Worm (Caenorhabditis elegans) whole organism, L2 larva: ENCODE measurements around the gene F33G12.6.
A peak's percentile ranks its signal among the peaks of the same experiment; 100 is the strongest.

Source experiments
- C34F6.9 ChIP-seq: fragments of 150-350 bp; optimal IDR thresholded peaks from 2 replicates; lab custom pipeline; 2014; ENCODE audit warnings: missing biosample characterization, missing genetic modification characterization
- F13H6.1 ChIP-seq: sonication (generic microtip); optimal IDR thresholded peaks from 2 replicates; lab custom pipeline; 2016; ENCODE audit warnings: missing genetic modification characterization, missing compliant biosample characterization
- R02D3.7 ChIP-seq: fragments of 150-350 bp; optimal IDR thresholded peaks from 2 replicates; lab custom pipeline; 2014; ENCODE audit warnings: missing biosample characterization, missing genetic modification characterization
- ZK546.5 ChIP-seq: sonication (generic microtip); optimal IDR thresholded peaks from 2 replicates; lab custom pipeline; 2017; ENCODE audit warnings: missing biosample characterization, missing genetic modification characterization
- alr-1 ChIP-seq: fragments of 150-350 bp; optimal IDR thresholded peaks from 2 replicates; lab custom pipeline; 2014; ENCODE audit warnings: missing biosample characterization, missing genetic modification characterization
- aly-2 ChIP-seq: fragments of 150-350 bp; optimal IDR thresholded peaks from 2 replicates; lab custom pipeline; 2014; ENCODE audit warnings: missing biosample characterization, missing genetic modification characterization
- ama-1 ChIP-seq: fragments of 150-350 bp; optimal IDR thresholded peaks from 2 replicates; lab custom pipeline; 2018; ENCODE audit warnings: inconsistent platforms
- blmp-1 ChIP-seq: sonication (generic microtip); optimal IDR thresholded peaks from 2 replicates; lab custom pipeline; 2017; ENCODE audit warnings: missing genetic modification characterization, mild to moderate bottlenecking, missing compliant biosample characterization, antibody characterized with exemption, moderate library complexity; ENCODE audit not compliant: insufficient read depth
- ceh-16 ChIP-seq: fragments of 150-350 bp; optimal IDR thresholded peaks from 2 replicates; lab custom pipeline; 2014; ENCODE audit warnings: missing biosample characterization, missing genetic modification characterization
- ceh-82 ChIP-seq: fragments of 150-350 bp; optimal IDR thresholded peaks from 2 replicates; lab custom pipeline; 2014; ENCODE audit warnings: missing biosample characterization, missing genetic modification characterization
- crh-2 ChIP-seq: sonication (generic microtip); optimal IDR thresholded peaks from 2 replicates; lab custom pipeline; 2017; ENCODE audit warnings: missing biosample characterization, missing genetic modification characterization
- dmd-4 ChIP-seq: sonication (generic microtip); optimal IDR thresholded peaks from 2 replicates; lab custom pipeline; 2017; ENCODE audit warnings: missing biosample characterization, missing genetic modification characterization
- egl-27 ChIP-seq: sonication (generic microtip); optimal IDR thresholded peaks from 3 replicates; lab custom pipeline; 2017; ENCODE audit warnings: missing biosample characterization, missing genetic modification reagents, missing genetic modification characterization
- fos-1 ChIP-seq: fragments of 150-350 bp; optimal IDR thresholded peaks from 2 replicates; lab custom pipeline; 2014; ENCODE audit warnings: missing biosample characterization, missing genetic modification characterization
- gmeb-1 ChIP-seq: fragments of 150-350 bp; optimal IDR thresholded peaks from 2 replicates; lab custom pipeline; 2014; ENCODE audit warnings: missing biosample characterization, missing genetic modification characterization
- lin-11 ChIP-seq: fragments of 150-350 bp; sonication (generic microtip); optimal IDR thresholded peaks from 2 replicates; lab custom pipeline; 2014; ENCODE audit warnings: missing biosample characterization, missing genetic modification characterization, inconsistent platforms, mixed read lengths
- lin-13 ChIP-seq: fragments of 150-350 bp; optimal IDR thresholded peaks from 2 replicates; lab custom pipeline; 2014; ENCODE audit warnings: missing biosample characterization, missing genetic modification reagents, missing genetic modification characterization
- lin-39 ChIP-seq: fragments of 150-350 bp; optimal IDR thresholded peaks from 2 replicates; lab custom pipeline; 2014; ENCODE audit warnings: missing biosample characterization, missing genetic modification reagents, missing genetic modification characterization
- lsy-2 ChIP-seq, 2 experiments: fragments of 150-350 bp in 1 of 2; sonication (generic microtip) in 1 of 2; optimal IDR thresholded peaks; 2 replicates each; lab custom pipeline; 2014 to 2017; ENCODE audit warnings: missing biosample characterization in 2 of 2, missing genetic modification characterization in 2 of 2
- mab-5 ChIP-seq: fragments of 150-350 bp; optimal IDR thresholded peaks from 2 replicates; lab custom pipeline; 2014; ENCODE audit warnings: missing biosample characterization, missing genetic modification characterization
- mdl-1 ChIP-seq, 2 experiments: fragments of 150-350 bp in 1 of 2; sonication (generic microtip) in 1 of 2; optimal IDR thresholded peaks; 2 replicates each; lab custom pipeline; 2017; ENCODE audit warnings: missing biosample characterization in 2 of 2, missing genetic modification characterization in 2 of 2
- nhr-11 ChIP-seq: fragments of 150-350 bp; optimal IDR thresholded peaks from 2 replicates; lab custom pipeline; 2014; ENCODE audit warnings: missing biosample characterization, missing genetic modification characterization
- nhr-12 ChIP-seq: fragments of 150-350 bp; optimal IDR thresholded peaks from 2 replicates; lab custom pipeline; 2014; ENCODE audit warnings: missing biosample characterization, missing genetic modification characterization
- nhr-129 ChIP-seq: fragments of 150-350 bp; optimal IDR thresholded peaks from 2 replicates; lab custom pipeline; 2014; ENCODE audit warnings: missing biosample characterization, missing genetic modification characterization
- nhr-21 ChIP-seq: fragments of 150-350 bp; optimal IDR thresholded peaks from 2 replicates; lab custom pipeline; 2014; ENCODE audit warnings: missing biosample characterization, missing genetic modification characterization
- nhr-23 ChIP-seq: fragments of 150-350 bp; optimal IDR thresholded peaks from 2 replicates; lab custom pipeline; 2014; ENCODE audit warnings: missing biosample characterization, missing genetic modification reagents, missing genetic modification characterization
- nhr-25 ChIP-seq: fragments of 150-350 bp; sonication (generic microtip); optimal IDR thresholded peaks from 3 replicates; lab custom pipeline; 2014; ENCODE audit warnings: missing biosample characterization, missing genetic modification characterization
- peb-1 ChIP-seq: fragments of 150-350 bp; optimal IDR thresholded peaks from 2 replicates; lab custom pipeline; 2014; ENCODE audit warnings: missing biosample characterization, missing genetic modification characterization
- sem-4 ChIP-seq: fragments of 150-350 bp; optimal IDR thresholded peaks from 2 replicates; lab custom pipeline; 2014; ENCODE audit warnings: missing biosample characterization, missing genetic modification reagents, missing genetic modification characterization
- skn-1 ChIP-seq: sonication (generic microtip); optimal IDR thresholded peaks from 2 replicates; lab custom pipeline; 2017; ENCODE audit warnings: missing biosample characterization, missing genetic modification characterization
- sma-3 ChIP-seq: sonication (generic microtip); optimal IDR thresholded peaks from 2 replicates; lab custom pipeline; 2016; ENCODE audit warnings: missing genetic modification reagents, missing genetic modification characterization, missing compliant biosample characterization
- sma-9 ChIP-seq, 2 experiments: fragments of 150-350 bp in 1 of 2; sonication (generic microtip) in 1 of 2; optimal IDR thresholded peaks; 2 replicates each; lab custom pipeline; 2014 to 2016; ENCODE audit warnings: missing genetic modification characterization in 2 of 2, mild to moderate bottlenecking in 1 of 2, missing biosample characterization in 1 of 2, missing compliant biosample characterization in 1 of 2, missing genetic modification reagents in 1 of 2, moderate library complexity in 1 of 2
- snpc-4 ChIP-seq: fragments of 150-350 bp; optimal IDR thresholded peaks from 2 replicates; lab custom pipeline; 2014; ENCODE audit warnings: missing biosample characterization, missing genetic modification characterization
- unc-39 ChIP-seq: fragments of 150-350 bp; optimal IDR thresholded peaks from 2 replicates; lab custom pipeline; 2014; ENCODE audit warnings: missing biosample characterization, missing genetic modification characterization
- unc-55 ChIP-seq: fragments of 150-350 bp; sonication (generic microtip); optimal IDR thresholded peaks from 3 replicates; lab custom pipeline; 2014; ENCODE audit warnings: missing biosample characterization, missing genetic modification reagents, missing genetic modification characterization
- unc-62 ChIP-seq: fragments of 150-350 bp; optimal IDR thresholded peaks from 2 replicates; lab custom pipeline; 2014; ENCODE audit warnings: missing biosample characterization, missing genetic modification reagents, missing genetic modification characterization
- zag-1 ChIP-seq: fragments of 150-350 bp; optimal IDR thresholded peaks from 2 replicates; lab custom pipeline; 2014; ENCODE audit warnings: missing biosample characterization, missing genetic modification characterization
- ztf-4 ChIP-seq: fragments of 150-350 bp; optimal IDR thresholded peaks from 2 replicates; lab custom pipeline; 2014; ENCODE audit warnings: missing biosample characterization, missing genetic modification characterization

The F33G12.6 gene

ce11 chrII:5021518-5021917, 28.2 kb upstream of the F33G12.6 start:
- TF ChIP-seq fos-1 (tag; lab: Kevin White, UChicago) (no peak), nhr-25 (tag; lab: Kevin White, UChicago) (peak; percentile 60), blmp-1 (tag; lab: Kevin White, UChicago) (peak; percentile 39)

ce11 chrII:5022381-5022855, 27.3 kb upstream of the F33G12.6 start, which contains the start of the genes nsy-1 and F59A6.13:
nsy-1 (plus strand) TSS chrII:5022757.
F59A6.13 (plus strand) TSS chrII:5022805.
- TF ChIP-seq fos-1 (tag; lab: Kevin White, UChicago) (peak; percentile 61), nhr-23 (tag; lab: Kevin White, UChicago) (no peak), sma-9 (GFP tag; optimal IDR thresholded peaks at IDR 0.05; lab: Kevin White, UChicago) (peak; percentile 35), sma-9 (tag; optimal IDR thresholded peaks at IDR 0.05; lab: Kevin White, UChicago) (no peak), lin-13 (no peak), egl-27 (tag; lab: Kevin White, UChicago) (no peak), lin-11 (tag; lab: Kevin White, UChicago) (no peak), crh-2 (tag; lab: Kevin White, UChicago) (no peak), ztf-4 (tag; lab: Kevin White, UChicago) (no peak), sma-3 (GFP tag; lab: Kevin White, UChicago) (no peak), skn-1 (no peak), ama-1 (lab: Kevin White, UChicago) (no peak), nhr-11 (no peak)

- TF ChIP-seq aly-2 (tag; lab: Kevin White, UChicago): no peak
- no peak for TF ChIP-seq F13H6.1 (tag; lab: Kevin White, UChicago)
- TF ChIP-seq sem-4 (tag; lab: Kevin White, UChicago): no peak
- no peak for TF ChIP-seq blmp-1 (tag; lab: Kevin White, UChicago)
- no peak for TF ChIP-seq mab-5 (tag; lab: Kevin White, UChicago)
- no peak for TF ChIP-seq alr-1 (tag; lab: Kevin White, UChicago)
- no peak for TF ChIP-seq sma-3 (GFP tag; lab: Kevin White, UChicago)
- TF ChIP-seq sma-9 (GFP tag; optimal IDR thresholded peaks at IDR 0.05; lab: Kevin White, UChicago): no peak
- TF ChIP-seq sma-9 (tag; optimal IDR thresholded peaks at IDR 0.05; lab: Kevin White, UChicago): no peak
- no peak for TF ChIP-seq C34F6.9 (tag; lab: Kevin White, UChicago)
- TF ChIP-seq nhr-12: no peak
- no peak for TF ChIP-seq unc-62
- TF ChIP-seq ZK546.5 (tag; lab: Kevin White, UChicago): no peak
- no peak for TF ChIP-seq ama-1 (lab: Kevin White, UChicago)
- TF ChIP-seq peb-1: no peak
These were observed 21.8 kb upstream of the F33G12.6 start for ce11 chrII:5027952-5028351.

ce11 chrII:5031612-5032011, 18.1 kb upstream of the F33G12.6 start, which contains the start of gene wdr-83:
wdr-83 (minus strand) TSS chrII:5031712.
- TF ChIP-seq unc-62: no peak
- TF ChIP-seq lin-39 (tag; lab: Kevin White, UChicago): no peak
- TF ChIP-seq sma-9 (GFP tag; optimal IDR thresholded peaks at IDR 0.05; lab: Kevin White, UChicago): no peak
- no peak for TF ChIP-seq sma-9 (tag; optimal IDR thresholded peaks at IDR 0.05; lab: Kevin White, UChicago)
- TF ChIP-seq ceh-82 (tag; lab: Kevin White, UChicago): no peak
- no peak for TF ChIP-seq snpc-4 (tag; lab: Kevin White, UChicago)
- no peak for TF ChIP-seq skn-1
- TF ChIP-seq zag-1 (tag; lab: Kevin White, UChicago): no peak

ce11 chrII:5032669-5033068, 17.0 kb upstream of the F33G12.6 start:
- TF ChIP-seq sma-9 (GFP tag; optimal IDR thresholded peaks at IDR 0.05; lab: Kevin White, UChicago): peak; percentile 26
- no peak for TF ChIP-seq sma-9 (tag; optimal IDR thresholded peaks at IDR 0.05; lab: Kevin White, UChicago)
- TF ChIP-seq mab-5 (tag; lab: Kevin White, UChicago): no peak
- peak; percentile 32 for TF ChIP-seq egl-27 (tag; lab: Kevin White, UChicago)
- peak; percentile 32 to 59 for TF ChIP-seq lsy-2 (tag; optimal IDR thresholded peaks at IDR 0.05; lab: Kevin White, UChicago)
- no peak for TF ChIP-seq ZK546.5 (tag; lab: Kevin White, UChicago)
- TF ChIP-seq snpc-4 (tag; lab: Kevin White, UChicago): peak; percentile 7
- TF ChIP-seq nhr-21: peak; percentile 36
- TF ChIP-seq F13H6.1 (tag; lab: Kevin White, UChicago): peak; percentile 70
- TF ChIP-seq sma-3 (GFP tag; lab: Kevin White, UChicago): peak; percentile 50
- TF ChIP-seq fos-1 (tag; lab: Kevin White, UChicago): peak; percentile 59
- TF ChIP-seq unc-39 (tag; lab: Kevin White, UChicago): no peak
- TF ChIP-seq nhr-25 (tag; lab: Kevin White, UChicago): peak; percentile 1
- peak in 1 of 2 experiments; percentile 10 for TF ChIP-seq mdl-1 (tag; optimal IDR thresholded peaks at IDR 0.05; lab: Kevin White, UChicago)
- TF ChIP-seq lin-11 (tag; lab: Kevin White, UChicago): peak; percentile 11
- peak; percentile 34 for TF ChIP-seq C34F6.9 (tag; lab: Kevin White, UChicago)
- peak; percentile 55 for TF ChIP-seq unc-55
- TF ChIP-seq sem-4 (tag; lab: Kevin White, UChicago): no peak
- no peak for TF ChIP-seq dmd-4
- peak; percentile 13 for TF ChIP-seq ceh-16 (tag; lab: Kevin White, UChicago)
- peak; percentile 13 for TF ChIP-seq lin-13
- no peak for TF ChIP-seq R02D3.7
- peak; percentile 81 for TF ChIP-seq nhr-129
- peak; percentile 54 for TF ChIP-seq gmeb-1 (tag; lab: Kevin White, UChicago)
